Fruit fly (Drosophila melanogaster) whole organism, embryonic: ENCODE results near the gene Jupiter.

Source experiments
- Adf1 ChIP-seq: fragments of 200-800 bp; sonication (Bioruptor generic); IDR thresholded peaks from 2 replicates; pipeline ENCODE4 v1.3.6; 2022; ENCODE audit warnings: missing biosample characterization, missing genetic modification characterization
- B-H2 ChIP-seq: fragments of 200-800 bp; sonication (Bioruptor generic); optimal IDR thresholded peaks from 2 replicates; lab custom pipeline; 2018; ENCODE audit warnings: missing biosample characterization, mild to moderate bottlenecking, missing genetic modification characterization
- CG10565 ChIP-seq: fragments of 200-800 bp; sonication (Bioruptor generic); optimal IDR thresholded peaks from 3 replicates; lab custom pipeline; 2016; ENCODE audit warnings: missing biosample characterization, mild to moderate bottlenecking, missing genetic modification characterization
- CG11696 ChIP-seq: fragments of 200-800 bp; sonication (Bioruptor generic); IDR thresholded peaks from 2 replicates; pipeline ENCODE4 v1.3.6; 2022; ENCODE audit warnings: missing biosample characterization, missing genetic modification characterization
- CG1233 ChIP-seq: fragments of 200-800 bp; sonication (Bioruptor generic); optimal IDR thresholded peaks from 4 replicates; lab custom pipeline; 2018; ENCODE audit warnings: missing biosample characterization, mild to moderate bottlenecking, missing genetic modification characterization
- CG12942 ChIP-seq: fragments of 200-800 bp; sonication (Bioruptor generic); optimal IDR thresholded peaks from 3 replicates; lab custom pipeline; 2016; ENCODE audit warnings: missing biosample characterization, missing genetic modification characterization
- CG13123 ChIP-seq: fragments of 200-800 bp; sonication (Bioruptor generic); optimal IDR thresholded peaks from 2 replicates; lab custom pipeline; 2016; ENCODE audit warnings: missing biosample characterization, missing genetic modification characterization
- CG13624 ChIP-seq: fragments of 200-800 bp; sonication (Bioruptor generic); optimal IDR thresholded peaks from 2 replicates; lab custom pipeline; 2016; ENCODE audit warnings: missing biosample characterization, missing genetic modification characterization
- CG14710 ChIP-seq: fragments of 200-800 bp; sonication (Bioruptor generic); optimal IDR thresholded peaks from 3 replicates; lab custom pipeline; 2019; ENCODE audit warnings: missing biosample characterization, mild to moderate bottlenecking, missing genetic modification characterization, moderate library complexity
- CG1603 ChIP-seq: fragments of 200-800 bp; sonication (Bioruptor generic); optimal IDR thresholded peaks from 2 replicates; lab custom pipeline; 2019; ENCODE audit warnings: missing biosample characterization, mild to moderate bottlenecking, missing genetic modification characterization, moderate library complexity
- CG17612 ChIP-seq: fragments of 200-800 bp; sonication (Bioruptor generic); IDR thresholded peaks from 2 replicates; pipeline ENCODE4 v1.3.6; 2022; ENCODE audit warnings: missing biosample characterization, missing genetic modification characterization
- CG2199 ChIP-seq: fragments of 200-800 bp; sonication (Bioruptor generic); IDR thresholded peaks from 3 replicates; pipeline ENCODE4 v1.3.6; 2022; ENCODE audit warnings: missing biosample characterization, missing genetic modification characterization
- CG2712 ChIP-seq: fragments of 200-800 bp; optimal IDR thresholded peaks from 3 replicates; lab custom pipeline; 2019; ENCODE audit warnings: missing biosample characterization, mild to moderate bottlenecking, missing genetic modification characterization, moderate library complexity
- CG3065 ChIP-seq: fragments of 200-800 bp; sonication (Bioruptor generic); optimal IDR thresholded peaks from 2 replicates; lab custom pipeline; 2016; ENCODE audit warnings: missing biosample characterization, missing genetic modification characterization
- CG33557 ChIP-seq: fragments of 200-800 bp; sonication (Bioruptor generic); optimal IDR thresholded peaks from 2 replicates; lab custom pipeline; 2019; ENCODE audit warnings: missing biosample characterization, mild to moderate bottlenecking, missing genetic modification characterization, moderate library complexity
- CG34376 ChIP-seq: fragments of 200-800 bp; sonication (Bioruptor generic); optimal IDR thresholded peaks from 2 replicates; lab custom pipeline; 2018; ENCODE audit warnings: missing biosample characterization, mild to moderate bottlenecking, missing genetic modification characterization
- CG3726 ChIP-seq: fragments of 200-800 bp; sonication (Bioruptor generic); IDR thresholded peaks from 3 replicates; pipeline ENCODE4, ENCODE4 v1.3.6; 2022; ENCODE audit warnings: missing biosample characterization, missing genetic modification characterization
- CG6683 ChIP-seq: fragments of 200-800 bp; sonication (Bioruptor generic); optimal IDR thresholded peaks from 2 replicates; lab custom pipeline; 2017; ENCODE audit warnings: missing biosample characterization, mild to moderate bottlenecking, missing genetic modification characterization, missing genetic modification reagents
- CG6765 ChIP-seq: fragments of 200-800 bp; sonication (Bioruptor generic); optimal IDR thresholded peaks from 3 replicates; lab custom pipeline; 2017; ENCODE audit warnings: missing biosample characterization, mild to moderate bottlenecking, missing genetic modification characterization
- CG7839 ChIP-seq: fragments of 200-800 bp; sonication (Bioruptor generic); optimal IDR thresholded peaks from 3 replicates; lab custom pipeline; 2018; ENCODE audit warnings: missing biosample characterization, mild to moderate bottlenecking, missing genetic modification characterization, moderate library complexity
- CG8388 ChIP-seq: fragments of 200-800 bp; sonication (Bioruptor generic); optimal IDR thresholded peaks from 2 replicates; lab custom pipeline; 2019; ENCODE audit warnings: missing biosample characterization, mild to moderate bottlenecking, missing genetic modification characterization, moderate library complexity
- CG9609 ChIP-seq: fragments of 200-800 bp; sonication (Bioruptor generic); optimal IDR thresholded peaks from 3 replicates; lab custom pipeline; 2016; ENCODE audit warnings: missing biosample characterization, missing genetic modification characterization
- CG9817 ChIP-seq: fragments of 200-800 bp; sonication (Bioruptor generic); optimal IDR thresholded peaks from 2 replicates; lab custom pipeline; 2018; ENCODE audit warnings: missing biosample characterization, mild to moderate bottlenecking, missing genetic modification characterization, moderate library complexity
- CHES-1-like ChIP-seq: fragments of 200-800 bp; sonication (Bioruptor generic); optimal IDR thresholded peaks from 2 replicates; lab custom pipeline; 2016; ENCODE audit warnings: missing biosample characterization, missing genetic modification characterization
- Camta ChIP-seq: fragments of 200-800 bp; sonication (Bioruptor generic); optimal IDR thresholded peaks from 2 replicates; lab custom pipeline; 2016; ENCODE audit warnings: missing biosample characterization, missing genetic modification characterization
- D ChIP-seq, 2 experiments: fragments of 200-800 bp in 1 of 2; fragments of >200 bp in 1 of 2; sonication (Bioruptor generic) in 1 of 2; optimal IDR thresholded peaks; 2 replicates in 1 of 2; 3 replicates in 1 of 2; lab custom pipeline; 2017; ENCODE audit warnings: mild to moderate bottlenecking in 1 of 2, missing biosample characterization in 1 of 2, missing genetic modification characterization in 1 of 2, missing genetic modification reagents in 1 of 2
- Dbx ChIP-seq: fragments of 200-800 bp; sonication (Bioruptor generic); IDR thresholded peaks from 3 replicates; pipeline ENCODE4 v1.3.6; 2022; ENCODE audit warnings: missing biosample characterization, missing genetic modification characterization
- Dip3 ChIP-seq: fragments of 200-800 bp; sonication (Bioruptor generic); optimal IDR thresholded peaks from 3 replicates; lab custom pipeline; 2016; ENCODE audit warnings: missing biosample characterization, missing genetic modification characterization
- Doc3 ChIP-seq: fragments of 200-800 bp; sonication (Bioruptor generic); IDR thresholded peaks from 3 replicates; pipeline ENCODE4 v1.3.6; 2022; ENCODE audit warnings: missing biosample characterization, missing genetic modification characterization; ENCODE audit not compliant: partially characterized antibody
- Fer1 ChIP-seq: fragments of 200-800 bp; sonication (Bioruptor generic); optimal IDR thresholded peaks from 2 replicates; lab custom pipeline; 2017; ENCODE audit warnings: missing biosample characterization, mild to moderate bottlenecking, missing genetic modification characterization
- Fer2 ChIP-seq: fragments of 200-800 bp; sonication (Bioruptor generic); optimal IDR thresholded peaks from 2 replicates; lab custom pipeline; 2018; ENCODE audit warnings: missing biosample characterization, mild to moderate bottlenecking, missing genetic modification characterization, moderate library complexity
- H15 ChIP-seq: fragments of 200-800 bp; sonication (Bioruptor generic); IDR thresholded peaks from 3 replicates; pipeline ENCODE4 v1.3.6; 2022; ENCODE audit warnings: missing biosample characterization, missing genetic modification characterization
- HLH54F ChIP-seq: fragments of 200-800 bp; sonication (Bioruptor generic); optimal IDR thresholded peaks from 3 replicates; lab custom pipeline; 2016; ENCODE audit warnings: missing biosample characterization, missing genetic modification characterization
- Nf-YC ChIP-seq: fragments of 200-800 bp; optimal IDR thresholded peaks from 3 replicates; lab custom pipeline; 2019; ENCODE audit warnings: missing biosample characterization, mild to moderate bottlenecking, missing genetic modification characterization, moderate library complexity
- Scr ChIP-seq: fragments of 200-800 bp; sonication (Bioruptor generic); IDR thresholded peaks from 2 replicates; pipeline ENCODE4 v1.3.6; 2022; ENCODE audit warnings: missing biosample characterization, missing genetic modification characterization; ENCODE audit not compliant: partially characterized antibody
- TFAM ChIP-seq: fragments of 200-800 bp; sonication (Bioruptor generic); optimal IDR thresholded peaks from 2 replicates; lab custom pipeline; 2017; ENCODE audit warnings: missing biosample characterization, missing genetic modification characterization, inconsistent platforms
- abd-A ChIP-seq: fragments of 200-800 bp; sonication (Bioruptor generic); optimal IDR thresholded peaks from 3 replicates; lab custom pipeline; 2019; ENCODE audit warnings: missing biosample characterization, mild to moderate bottlenecking, missing genetic modification characterization, moderate library complexity
- ash1 ChIP-seq: fragments of 200-800 bp; sonication (Bioruptor generic); optimal IDR thresholded peaks from 2 replicates; lab custom pipeline; 2018; ENCODE audit warnings: missing biosample characterization, mild to moderate bottlenecking, missing genetic modification characterization
- cato ChIP-seq: fragments of 200-800 bp; sonication (Bioruptor generic); optimal IDR thresholded peaks from 2 replicates; lab custom pipeline; 2016; ENCODE audit warnings: missing biosample characterization, missing genetic modification characterization, borderline replicate concordance
- caup ChIP-seq: fragments of 200-800 bp; sonication (Bioruptor generic); optimal IDR thresholded peaks from 3 replicates; lab custom pipeline; 2017; ENCODE audit warnings: missing biosample characterization, mild to moderate bottlenecking, missing genetic modification characterization, moderate library complexity; ENCODE audit not compliant: severe bottlenecking
- chm ChIP-seq: fragments of 200-800 bp; sonication (Bioruptor generic); IDR thresholded peaks from 2 replicates; pipeline ENCODE4 v1.3.6; 2022; ENCODE audit warnings: missing biosample characterization, missing genetic modification characterization
- fd3F ChIP-seq: fragments of 200-800 bp; sonication (Bioruptor generic); optimal IDR thresholded peaks from 2 replicates; lab custom pipeline; 2018; ENCODE audit warnings: missing biosample characterization, mild to moderate bottlenecking, missing genetic modification characterization, moderate library complexity
- gcm2 ChIP-seq: fragments of 200-800 bp; sonication (Bioruptor generic); optimal IDR thresholded peaks from 2 replicates; lab custom pipeline; 2016; ENCODE audit warnings: missing biosample characterization, missing genetic modification characterization
- hth ChIP-seq: fragments of >200 bp; optimal IDR thresholded peaks from 2 replicates; lab custom pipeline; 2017; ENCODE audit warnings: inconsistent platforms
- ind ChIP-seq: fragments of 200-800 bp; sonication (Bioruptor generic); optimal IDR thresholded peaks from 3 replicates; lab custom pipeline; 2016; ENCODE audit warnings: missing biosample characterization, missing genetic modification characterization
- mld ChIP-seq: fragments of 200-800 bp; sonication (Bioruptor generic); IDR thresholded peaks from 3 replicates; pipeline ENCODE4 v1.3.6; 2022; ENCODE audit warnings: missing biosample characterization, missing genetic modification characterization; ENCODE audit not compliant: partially characterized antibody
- pros ChIP-seq: fragments of 200-800 bp; sonication (Bioruptor generic); optimal IDR thresholded peaks from 3 replicates; lab custom pipeline; 2019; ENCODE audit warnings: missing biosample characterization, mild to moderate bottlenecking, missing genetic modification characterization, moderate library complexity
- slbo ChIP-seq: fragments of 200-800 bp; sonication (Bioruptor generic); IDR thresholded peaks from 2 replicates; pipeline ENCODE4 v1.3.6; 2022; ENCODE audit warnings: missing biosample characterization, missing genetic modification characterization
- slp2 ChIP-seq: fragments of 200-800 bp; sonication (Bioruptor generic); optimal IDR thresholded peaks from 2 replicates; lab custom pipeline; 2016; ENCODE audit warnings: missing biosample characterization, missing genetic modification characterization
- vvl ChIP-seq: fragments of 200-800 bp; sonication (Bioruptor generic); IDR thresholded peaks from 2 replicates; pipeline ENCODE4 v1.3.6; 2022; ENCODE audit warnings: missing biosample characterization, missing genetic modification characterization

Jupiter gene

dm6 chr3R:11628416-11629041 is 8.8 kb upstream of the Jupiter start, which contains the start of gene CG14712 (continued):
- TF ChIP-seq CG17612 (GFP tag; lab: Robert Waterston, UW), result no peak
- TF ChIP-seq CG33557, result no peak
- peak; percentile 59 for TF ChIP-seq Scr (GFP tag; lab: Robert Waterston, UW)
- no peak for TF ChIP-seq slp2
- peak; percentile 40; the same call in 1 of the 2 replicates for TF ChIP-seq slbo (GFP tag; lab: Robert Waterston, UW)
- TF ChIP-seq CG7839 (tag; lab: Kevin White, UChicago), result no peak
- no peak for TF ChIP-seq CG9609 (GFP tag; lab: Kevin White, UChicago)
- peak; percentile 42 for TF ChIP-seq CG34376
- no peak for TF ChIP-seq ind
- TF ChIP-seq HLH54F (GFP tag; lab: Kevin White, UChicago), result peak; percentile 5
- TF ChIP-seq Nf-YC (tag; lab: Kevin White, UChicago), result peak; percentile 43
- TF ChIP-seq CG6683 (GFP tag; lab: Kevin White, UChicago), result no peak
- peak; percentile 11 for TF ChIP-seq Fer1 (GFP tag; lab: Kevin White, UChicago)
- TF ChIP-seq CG2199 (GFP tag; lab: Robert Waterston, UW), result no peak
- TF ChIP-seq CG13123, result no peak
- TF ChIP-seq CG1603 (tag; lab: Kevin White, UChicago), result no peak
- TF ChIP-seq CG2712 (tag; lab: Kevin White, UChicago), result peak; percentile 68
- no peak for TF ChIP-seq Dbx
- TF ChIP-seq Camta (GFP tag; lab: Kevin White, UChicago), result no peak
- no peak for TF ChIP-seq CG3065 (GFP tag; lab: Kevin White, UChicago)
- no peak for TF ChIP-seq Fer2 (tag; lab: Kevin White, UChicago)
- peak; percentile 48 for TF ChIP-seq B-H2 (GFP tag; lab: Kevin White, UChicago)
- 0 out of 2 replicates have a peak, but pooled peaks have one; percentile 15 for TF ChIP-seq Adf1
- peak; percentile 96 for TF ChIP-seq CG14710 (tag; lab: Kevin White, UChicago)
- no peak for TF ChIP-seq D (optimal IDR thresholded peaks at IDR 0.05; lab: Kevin White, UChicago)
- no peak for TF ChIP-seq D (GFP tag; optimal IDR thresholded peaks at IDR 0.05; lab: Kevin White, UChicago)
- peak; percentile 22; the same call in 1 of the 3 replicates for TF ChIP-seq Doc3 (GFP tag; lab: Robert Waterston, UW)
- TF ChIP-seq CG6765 (GFP tag; lab: Kevin White, UChicago), result no peak
- no peak for TF ChIP-seq fd3F (GFP tag; lab: Kevin White, UChicago)
- no peak for TF ChIP-seq pros
- TF ChIP-seq mld (GFP tag; lab: Robert Waterston, UW), result no peak
- no peak for TF ChIP-seq CG12942 (GFP tag; lab: Kevin White, UChicago)
- TF ChIP-seq ash1, result no peak
- TF ChIP-seq CHES-1-like (GFP tag; lab: Kevin White, UChicago), result no peak
- peak; percentile 42 for TF ChIP-seq CG13624 (GFP tag; lab: Kevin White, UChicago)
- TF ChIP-seq CG3726 (GFP tag; lab: Robert Waterston, UW), result no peak
- TF ChIP-seq CG11696 (GFP tag; lab: Robert Waterston, UW), result no peak
- TF ChIP-seq TFAM (GFP tag; lab: Kevin White, UChicago), result no peak
- TF ChIP-seq CG1233 (GFP tag; lab: Kevin White, UChicago), result no peak
- TF ChIP-seq hth (lab: Kevin White, UChicago), result no peak
- no peak for TF ChIP-seq Dip3
- no peak for TF ChIP-seq H15 (GFP tag; lab: Robert Waterston, UW)
- TF ChIP-seq caup (GFP tag; lab: Kevin White, UChicago), result no peak
- TF ChIP-seq chm, result no peak
- TF ChIP-seq CG10565 (GFP tag; lab: Kevin White, UChicago), result no peak
- no peak for TF ChIP-seq CG8388 (GFP tag; lab: Kevin White, UChicago)
- TF ChIP-seq CG9817 (tag; lab: Kevin White, UChicago), result no peak
- no peak for TF ChIP-seq gcm2 (GFP tag; lab: Kevin White, UChicago)
- TF ChIP-seq vvl (GFP tag; lab: Robert Waterston, UW), result 0 out of 2 replicates have a peak, but pooled peaks have one; percentile 40
- no peak for TF ChIP-seq cato
- TF ChIP-seq abd-A (tag; lab: Kevin White, UChicago), result no peak
